Worm (Caenorhabditis elegans) whole organism, early embryonic: ENCODE measurements around the gene F52B11.2.

Experiments used
- B0310.2 ChIP-seq: sonication (generic microtip); optimal IDR thresholded peaks from 2 replicates; lab custom pipeline; 2016; ENCODE audit warnings: mild to moderate bottlenecking, missing genetic modification characterization, missing compliant biosample characterization
- F13C5.2 ChIP-seq: sonication (generic microtip); optimal IDR thresholded peaks from 2 replicates; lab custom pipeline; 2017; ENCODE audit warnings: mild to moderate bottlenecking, missing genetic modification characterization, inconsistent platforms, missing compliant biosample characterization
- aly-1 ChIP-seq: sonication (generic microtip); optimal IDR thresholded peaks from 2 replicates; lab custom pipeline; 2016; ENCODE audit warnings: missing genetic modification characterization, missing compliant biosample characterization
- ama-1 ChIP-seq: fragments of 150-350 bp; optimal IDR thresholded peaks from 2 replicates; lab custom pipeline; 2014
- ceh-13 ChIP-seq: fragments of 200-800 bp; sonication (Bioruptor generic); optimal IDR thresholded peaks from 2 replicates; lab custom pipeline; 2018; ENCODE audit warnings: mild to moderate bottlenecking, missing genetic modification characterization, missing compliant biosample characterization
- ceh-36 ChIP-seq: sonication (generic microtip); optimal IDR thresholded peaks from 2 replicates; lab custom pipeline; 2016; ENCODE audit warnings: missing genetic modification characterization, inconsistent platforms, missing compliant biosample characterization
- ets-7 ChIP-seq: sonication (generic microtip); optimal IDR thresholded peaks from 2 replicates; lab custom pipeline; 2016; ENCODE audit warnings: missing genotype, missing genetic modification characterization, missing compliant biosample characterization
- flt-1 ChIP-seq: fragments of 200-800 bp; sonication (Bioruptor generic); IDR thresholded peaks from 2 replicates; pipeline ENCODE4 v1.3.6; 2022; ENCODE audit warnings: missing genetic modification characterization, missing compliant biosample characterization
- hmbx-1 ChIP-seq: sonication (generic microtip); optimal IDR thresholded peaks from 2 replicates; lab custom pipeline; 2016; ENCODE audit warnings: mild to moderate bottlenecking, missing genetic modification characterization, missing compliant biosample characterization
- hmg-4 ChIP-seq: fragments of 200-800 bp; sonication (Bioruptor generic); optimal IDR thresholded peaks from 2 replicates; lab custom pipeline; 2018; ENCODE audit warnings: mild to moderate bottlenecking, missing genetic modification characterization, missing compliant biosample characterization
- hnd-1 ChIP-seq: sonication (generic microtip); optimal IDR thresholded peaks from 2 replicates; lab custom pipeline; 2016; ENCODE audit warnings: missing genetic modification characterization, missing compliant biosample characterization
- pes-1 ChIP-seq: fragments of 200-800 bp; sonication (Bioruptor generic); IDR thresholded peaks from 2 replicates; pipeline ENCODE4 v1.3.6; 2022; ENCODE audit warnings: missing genetic modification reagents, missing genetic modification characterization, missing compliant biosample characterization
- scrt-1 ChIP-seq: fragments of 200-800 bp; sonication (Bioruptor generic); IDR thresholded peaks from 2 replicates; pipeline ENCODE4 v1.3.6; 2022; ENCODE audit warnings: missing genetic modification characterization, missing compliant biosample characterization
- sea-1 ChIP-seq: fragments of 200-800 bp; sonication (Bioruptor generic); conservative IDR thresholded peaks from 2 replicates; pipeline ENCODE4 v1.3.6; 2022; ENCODE audit warnings: missing genetic modification characterization, missing compliant biosample characterization
- tbx-11 ChIP-seq: fragments of 200-800 bp; sonication (Bioruptor generic); IDR thresholded peaks from 2 replicates; pipeline ENCODE4 v1.3.6; 2022; ENCODE audit warnings: missing genetic modification characterization, missing compliant biosample characterization
- tbx-37 ChIP-seq: fragments of 200-800 bp; sonication (Bioruptor generic); conservative IDR thresholded peaks from 2 replicates; pipeline ENCODE4 v1.3.6; 2022; ENCODE audit warnings: missing genetic modification reagents, missing genetic modification characterization, missing compliant biosample characterization
- tra-4 ChIP-seq: sonication (generic microtip); optimal IDR thresholded peaks from 2 replicates; lab custom pipeline; 2017; ENCODE audit warnings: missing genetic modification characterization, missing compliant biosample characterization

The F52B11.2 gene

ce11 chrIV:14098540-14099098 lies 15.3 kb downstream of the F52B11.2 start:
- TF ChIP-seq aly-1 (tag; lab: Kevin White, UChicago) (no peak), ama-1 (lab: Kevin White, UChicago) (no peak), tbx-37 (GFP tag; lab: Robert Waterston, UW) (no peak), pes-1 (GFP tag; lab: Robert Waterston, UW) (no peak), B0310.2 (tag; lab: Kevin White, UChicago) (no peak), tra-4 (no peak), hmg-4 (GFP tag; lab: Kevin White, UChicago) (no peak), ceh-36 (no peak), ets-7 (no peak), hnd-1 (tag; lab: Kevin White, UChicago) (no peak), ceh-13 (GFP tag; lab: Kevin White, UChicago) (no peak), flt-1 (GFP tag; lab: Robert Waterston, UW) (no peak), hmbx-1 (tag; lab: Kevin White, UChicago) (no peak), F13C5.2 (tag; lab: Kevin White, UChicago) (no peak)

- TF ChIP-seq tbx-37 (GFP tag; lab: Robert Waterston, UW): no peak
These were observed 15.9 kb downstream of the F52B11.2 start, which contains the start of gene col-133 for ce11 chrIV:14099256-14099655. col-133 (minus strand) TSS chrIV:14099356.

- no peak for TF ChIP-seq sea-1 (GFP tag; lab: Robert Waterston, UW)
- no peak for TF ChIP-seq aly-1 (tag; lab: Kevin White, UChicago)
- TF ChIP-seq ceh-36: no peak
- no peak for TF ChIP-seq ets-7
- TF ChIP-seq pes-1 (GFP tag; lab: Robert Waterston, UW): no peak
- TF ChIP-seq ceh-13 (GFP tag; lab: Kevin White, UChicago): no peak
- TF ChIP-seq hmbx-1 (tag; lab: Kevin White, UChicago): no peak
- TF ChIP-seq B0310.2 (tag; lab: Kevin White, UChicago): no peak
- TF ChIP-seq F13C5.2 (tag; lab: Kevin White, UChicago): no peak
- TF ChIP-seq tra-4: no peak
- TF ChIP-seq hmg-4 (GFP tag; lab: Kevin White, UChicago): no peak
- TF ChIP-seq hnd-1 (tag; lab: Kevin White, UChicago): no peak
- no peak for TF ChIP-seq scrt-1 (GFP tag; lab: Robert Waterston, UW)
These were observed 19.7 kb downstream of the F52B11.2 start, which contains the start of gene F52B11.5 for ce11 chrIV:14103054-14103453. F52B11.5 (minus strand) TSS chrIV:14103231.

- TF ChIP-seq ama-1 (lab: Kevin White, UChicago) (no peak), hnd-1 (tag; lab: Kevin White, UChicago) (no peak), flt-1 (GFP tag; lab: Robert Waterston, UW) (no peak), aly-1 (tag; lab: Kevin White, UChicago) (no peak), tbx-37 (GFP tag; lab: Robert Waterston, UW) (no peak), hmg-4 (GFP tag; lab: Kevin White, UChicago) (no peak), hmbx-1 (tag; lab: Kevin White, UChicago) (no peak), sea-1 (GFP tag; lab: Robert Waterston, UW) (no peak), ceh-13 (GFP tag; lab: Kevin White, UChicago) (no peak), scrt-1 (GFP tag; lab: Robert Waterston, UW) (no peak), B0310.2 (tag; lab: Kevin White, UChicago) (no peak), tra-4 (no peak), ets-7 (no peak), tbx-11 (GFP tag; lab: Robert Waterston, UW) (no peak), ceh-36 (no peak), F13C5.2 (tag; lab: Kevin White, UChicago) (no peak)
These were observed 21.4 kb downstream of the F52B11.2 start for ce11 chrIV:14104745-14105144.

- TF ChIP-seq scrt-1 (GFP tag; lab: Robert Waterston, UW) (no peak), tbx-11 (GFP tag; lab: Robert Waterston, UW) (no peak), hmbx-1 (tag; lab: Kevin White, UChicago) (no peak), ceh-36 (no peak), ceh-13 (GFP tag; lab: Kevin White, UChicago) (no peak), tbx-37 (GFP tag; lab: Robert Waterston, UW) (no peak), flt-1 (GFP tag; lab: Robert Waterston, UW) (no peak), B0310.2 (tag; lab: Kevin White, UChicago) (no peak), ets-7 (no peak), tra-4 (no peak)
These were observed 22.9 kb downstream of the F52B11.2 start, which contains the start of gene ins-34 for ce11 chrIV:14106274-14106673. ins-34 (plus strand) TSS chrIV:14106574.

ce11 chrIV:14107647-14108046 lies 24.3 kb downstream of the F52B11.2 start:
- no peak for TF ChIP-seq F13C5.2 (tag; lab: Kevin White, UChicago)
- TF ChIP-seq ama-1 (lab: Kevin White, UChicago): no peak
- no peak for TF ChIP-seq B0310.2 (tag; lab: Kevin White, UChicago)
- TF ChIP-seq flt-1 (GFP tag; lab: Robert Waterston, UW): no peak
- TF ChIP-seq ceh-36: no peak
- no peak for TF ChIP-seq ets-7
- TF ChIP-seq hnd-1 (tag; lab: Kevin White, UChicago): no peak
- TF ChIP-seq hmg-4 (GFP tag; lab: Kevin White, UChicago): no peak
- no peak for TF ChIP-seq scrt-1 (GFP tag; lab: Robert Waterston, UW)
- no peak for TF ChIP-seq ceh-13 (GFP tag; lab: Kevin White, UChicago)
- TF ChIP-seq aly-1 (tag; lab: Kevin White, UChicago): no peak
- no peak for TF ChIP-seq tra-4
- TF ChIP-seq tbx-11 (GFP tag; lab: Robert Waterston, UW): no peak
- no peak for TF ChIP-seq sea-1 (GFP tag; lab: Robert Waterston, UW)

- TF ChIP-seq pes-1 (GFP tag; lab: Robert Waterston, UW): no peak
- no peak for TF ChIP-seq hmg-4 (GFP tag; lab: Kevin White, UChicago)
- no peak for TF ChIP-seq tbx-37 (GFP tag; lab: Robert Waterston, UW)
- no peak for TF ChIP-seq F13C5.2 (tag; lab: Kevin White, UChicago)
- no peak for TF ChIP-seq ama-1 (lab: Kevin White, UChicago)
- TF ChIP-seq ceh-13 (GFP tag; lab: Kevin White, UChicago): no peak
- TF ChIP-seq sea-1 (GFP tag; lab: Robert Waterston, UW): no peak
- TF ChIP-seq scrt-1 (GFP tag; lab: Robert Waterston, UW): no peak
- no peak for TF ChIP-seq hnd-1 (tag; lab: Kevin White, UChicago)
- no peak for TF ChIP-seq ets-7
- TF ChIP-seq tbx-11 (GFP tag; lab: Robert Waterston, UW): no peak
- no peak for TF ChIP-seq B0310.2 (tag; lab: Kevin White, UChicago)
- no peak for TF ChIP-seq ceh-36
- TF ChIP-seq hmbx-1 (tag; lab: Kevin White, UChicago): no peak
- TF ChIP-seq aly-1 (tag; lab: Kevin White, UChicago): no peak
- no peak for TF ChIP-seq tra-4
- TF ChIP-seq flt-1 (GFP tag; lab: Robert Waterston, UW): no peak
These were observed 30.3 kb downstream of the F52B11.2 start for ce11 chrIV:14113621-14114020.
